Worm (Caenorhabditis elegans): ENCODE measurements around the gene ech-1.1.

DNA sequence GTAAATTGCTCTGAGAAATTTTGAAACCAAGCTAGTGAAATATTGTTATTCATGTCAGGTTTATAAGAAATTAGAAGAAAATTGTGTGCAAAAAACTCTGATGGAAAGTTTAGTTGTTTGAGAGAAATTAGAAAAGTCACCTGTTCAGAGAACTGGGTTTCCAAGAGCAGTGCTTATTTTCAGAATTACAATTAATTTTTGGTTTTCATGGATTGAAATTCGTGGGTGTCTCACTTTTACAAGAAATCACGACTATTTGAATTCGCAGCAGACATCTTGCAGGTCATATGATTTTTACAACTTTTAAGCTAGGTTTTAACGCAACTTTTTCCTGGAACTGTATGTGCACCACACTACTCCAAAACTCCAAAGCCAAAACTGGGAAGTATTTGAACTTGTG is 52.3 kb downstream of the ech-1.1 start, which contains the start of gene srz-10:
- TF ChIP-seq W03F9.2 (tag; optimal IDR thresholded peaks at IDR 0.05): no peak
- no peak for TF ChIP-seq dao-5 (tag; optimal IDR thresholded peaks at IDR 0.05)
- no peak for TF ChIP-seq him-1 (tag; optimal IDR thresholded peaks at IDR 0.05)

Measured in whole organism, L4/young adult.